Worm (Caenorhabditis elegans) whole organism, early embryonic: ENCODE measurements around the gene glb-2.

Experiments used
- B0310.2 ChIP-seq: sonication (generic microtip); optimal IDR thresholded peaks from 2 replicates; lab custom pipeline; 2016; ENCODE audit warnings: mild to moderate bottlenecking, missing genetic modification characterization, missing compliant biosample characterization
- aly-1 ChIP-seq: sonication (generic microtip); optimal IDR thresholded peaks from 2 replicates; lab custom pipeline; 2016; ENCODE audit warnings: missing genetic modification characterization, missing compliant biosample characterization
- ama-1 ChIP-seq: fragments of 150-350 bp; optimal IDR thresholded peaks from 2 replicates; lab custom pipeline; 2014
- ceh-36 ChIP-seq: sonication (generic microtip); optimal IDR thresholded peaks from 2 replicates; lab custom pipeline; 2016; ENCODE audit warnings: missing genetic modification characterization, inconsistent platforms, missing compliant biosample characterization
- flt-1 ChIP-seq: fragments of 200-800 bp; sonication (Bioruptor generic); IDR thresholded peaks from 2 replicates; pipeline ENCODE4 v1.3.6; 2022; ENCODE audit warnings: missing genetic modification characterization, missing compliant biosample characterization
- hmbx-1 ChIP-seq: sonication (generic microtip); optimal IDR thresholded peaks from 2 replicates; lab custom pipeline; 2016; ENCODE audit warnings: mild to moderate bottlenecking, missing genetic modification characterization, missing compliant biosample characterization
- pes-1 ChIP-seq: fragments of 200-800 bp; sonication (Bioruptor generic); IDR thresholded peaks from 2 replicates; pipeline ENCODE4 v1.3.6; 2022; ENCODE audit warnings: missing genetic modification reagents, missing genetic modification characterization, missing compliant biosample characterization
- scrt-1 ChIP-seq: fragments of 200-800 bp; sonication (Bioruptor generic); IDR thresholded peaks from 2 replicates; pipeline ENCODE4 v1.3.6; 2022; ENCODE audit warnings: missing genetic modification characterization, missing compliant biosample characterization
- tbx-11 ChIP-seq: fragments of 200-800 bp; sonication (Bioruptor generic); IDR thresholded peaks from 2 replicates; pipeline ENCODE4 v1.3.6; 2022; ENCODE audit warnings: missing genetic modification characterization, missing compliant biosample characterization
- tbx-37 ChIP-seq: fragments of 200-800 bp; sonication (Bioruptor generic); conservative IDR thresholded peaks from 2 replicates; pipeline ENCODE4 v1.3.6; 2022; ENCODE audit warnings: missing genetic modification reagents, missing genetic modification characterization, missing compliant biosample characterization

- TF ChIP-seq B0310.2 (no peak), ama-1 (no peak), aly-1 (tag; lab: Kevin White, UChicago) (no peak), hmbx-1 (tag; lab: Kevin White, UChicago) (no peak), tbx-37 (GFP tag; lab: Robert Waterston, UW) (no peak), pes-1 (GFP tag; lab: Robert Waterston, UW) (no peak), flt-1 (GFP tag; lab: Robert Waterston, UW) (no peak), ceh-36 (tag; lab: Kevin White, UChicago) (no peak), scrt-1 (no peak), tbx-11 (no peak)
These were observed 13.6 kb upstream of the glb-2 start, which contains the start of gene C06E4.2 for ce11 chrIV:7276661-7277060.
